Worm (Caenorhabditis elegans): Measurements from ENCODE around the gene C14E2.1.
A peak's percentile ranks its signal among the peaks of the same experiment; 100 is the strongest.

Gene C14E2.1

ce11 chrX:1864946-1865345 lies 38.7 kb downstream of the C14E2.1 start, which contains the start of gene tbx-41:
Gene tbx-41, plus strand, starts transcription at chrX:1865246.
- no peak for TF ChIP-seq D2030.7 (GFP tag; IDR thresholded peaks at IDR 0.05)
- TF ChIP-seq ets-4 (GFP tag; optimal IDR thresholded peaks at IDR 0.05) = no peak
- TF ChIP-seq B0019.2 (GFP tag; conservative IDR thresholded peaks at IDR 0.05) = no peak
- no peak for TF ChIP-seq lag-1 (GFP tag; IDR thresholded peaks at IDR 0.05)
- TF ChIP-seq Y53F4B.3 (GFP tag; IDR thresholded peaks at IDR 0.05) = no peak
- no peak for TF ChIP-seq attf-5 (GFP tag; optimal IDR thresholded peaks at IDR 0.05)
- TF ChIP-seq cebp-1 (GFP tag; IDR thresholded peaks at IDR 0.05) = no peak
- TF ChIP-seq cebp-1 (tag; optimal IDR thresholded peaks at IDR 0.05) = no peak
- TF ChIP-seq ztf-18 (tag; optimal IDR thresholded peaks at IDR 0.05) = no peak
- TF ChIP-seq snpc-1.1 (tag; optimal IDR thresholded peaks at IDR 0.05; ENCODE audit: insufficient read depth) = no peak
- TF ChIP-seq F39B2.1 (GFP tag; IDR thresholded peaks at IDR 0.05) = no peak
- TF ChIP-seq Y79H2A.3 (GFP tag; conservative IDR thresholded peaks at IDR 0.05) = no peak
- TF ChIP-seq unc-62 (GFP tag; optimal IDR thresholded peaks at IDR 0.05) = no peak
- TF ChIP-seq ceh-40 (GFP tag; IDR thresholded peaks at IDR 0.05) = no peak

ce11 chrX:1870991-1871390 lies 44.7 kb downstream of the C14E2.1 start:
- TF ChIP-seq nfyb-1 (GFP tag; IDR thresholded peaks at IDR 0.05) = peak; percentile 21; the same call in 1 of the 2 replicates
- TF ChIP-seq attf-5 (GFP tag; optimal IDR thresholded peaks at IDR 0.05) = no peak
